Worm (Caenorhabditis elegans): ENCODE measurements around the gene Y54F10AR.2.

The Y54F10AR.2 gene

DNA sequence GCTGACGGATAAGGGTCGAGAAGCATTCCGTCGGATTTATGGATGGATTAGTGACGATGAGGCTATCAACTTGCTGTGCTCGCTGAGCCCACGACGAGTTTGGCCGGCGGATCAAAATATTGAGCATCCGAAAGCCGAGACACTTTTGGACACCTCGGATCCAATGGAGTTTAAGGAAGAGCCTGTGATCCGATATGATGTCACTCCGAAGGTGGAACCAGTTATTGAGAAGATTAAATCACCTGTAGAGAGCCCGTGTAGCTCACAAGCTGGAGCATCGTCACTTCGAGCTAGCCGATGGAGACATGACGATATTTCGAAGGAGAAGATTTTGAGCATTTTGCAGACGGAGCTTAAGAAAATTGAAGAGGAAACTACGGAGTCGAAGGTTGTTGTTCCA is 30.8 kb downstream of the Y54F10AR.2 start:
- TF ChIP-seq nfyb-1 (GFP tag; IDR thresholded peaks at IDR 0.05) (no peak), Y53F4B.3 (GFP tag; IDR thresholded peaks at IDR 0.05) (no peak), rcor-1 (GFP tag; IDR thresholded peaks at IDR 0.05) (no peak), nfya-2 (GFP tag; IDR thresholded peaks at IDR 0.05) (no peak), lin-40 (tag; optimal IDR thresholded peaks at IDR 0.05) (no peak), K11D2.4 (GFP tag; IDR thresholded peaks at IDR 0.05) (no peak), F10E7.11 (tag; optimal IDR thresholded peaks at IDR 0.05) (no peak), snpc-1.3 (tag; optimal IDR thresholded peaks at IDR 0.05; ENCODE audit: insufficient read depth) (no peak), snpc-3.4 (tag; optimal IDR thresholded peaks at IDR 0.05) (no peak), aptf-2 (GFP tag; conservative IDR thresholded peaks at IDR 0.05) (no peak), attf-6 (GFP tag; IDR thresholded peaks at IDR 0.05) (no peak), Y95B8A.8 (GFP tag; IDR thresholded peaks at IDR 0.05) (no peak), B0019.2 (GFP tag; conservative IDR thresholded peaks at IDR 0.05) (no peak), chd-7 (tag; optimal IDR thresholded peaks at IDR 0.05) (no peak)

DNA sequence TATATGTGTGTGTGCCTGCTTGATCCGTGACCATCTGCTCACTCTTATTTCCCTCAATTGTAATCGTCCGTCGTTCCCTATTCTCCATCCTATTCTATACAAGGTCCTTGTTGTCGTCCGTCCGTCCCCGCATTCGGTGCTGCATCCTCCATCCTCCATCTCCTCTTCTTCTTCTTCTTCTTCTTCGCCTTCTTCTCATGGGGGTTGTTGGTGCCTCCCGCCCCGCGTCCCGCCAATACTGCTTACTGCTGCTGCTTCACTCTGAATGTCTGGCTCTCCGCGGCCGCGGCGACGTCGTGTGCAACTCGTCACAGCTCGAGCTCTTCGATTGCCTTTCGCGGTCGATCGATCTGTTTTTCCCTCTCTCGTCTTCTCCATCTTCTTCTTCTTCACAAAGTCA is 36.2 kb downstream of the Y54F10AR.2 start:
- peak; percentile 64; the same call in 1 of the 2 replicates for TF ChIP-seq egrh-3 (GFP tag; IDR thresholded peaks at IDR 0.05)
- peak; percentile 92 for TF ChIP-seq madf-10 (tag; optimal IDR thresholded peaks at IDR 0.05)
- TF ChIP-seq unc-62 (GFP tag; optimal IDR thresholded peaks at IDR 0.05), result no peak
- TF ChIP-seq F10E7.11 (tag; optimal IDR thresholded peaks at IDR 0.05), result no peak
- TF ChIP-seq zfh-2 (GFP tag; conservative IDR thresholded peaks at IDR 0.05), result peak; percentile 94
- TF ChIP-seq tlf-1 (GFP tag; optimal IDR thresholded peaks at IDR 0.05), result no peak
- TF ChIP-seq ztf-26 (tag; optimal IDR thresholded peaks at IDR 0.05), result no peak
- TF ChIP-seq K12H6.12 (tag; optimal IDR thresholded peaks at IDR 0.05), result peak; percentile 71
- no peak for TF ChIP-seq cebp-1 (GFP tag; IDR thresholded peaks at IDR 0.05)
- TF ChIP-seq cebp-1 (tag; optimal IDR thresholded peaks at IDR 0.05), result peak; percentile 48
- peak; percentile 25; the same call in 1 of the 2 replicates for TF ChIP-seq hmg-1.2 (GFP tag; IDR thresholded peaks at IDR 0.05)
- no peak for TF ChIP-seq B0336.3 (GFP tag; IDR thresholded peaks at IDR 0.05)
- TF ChIP-seq egl-18 (GFP tag; IDR thresholded peaks at IDR 0.05), result 0 out of 2 replicates have a peak, but pooled peaks have one; percentile 18

DNA sequence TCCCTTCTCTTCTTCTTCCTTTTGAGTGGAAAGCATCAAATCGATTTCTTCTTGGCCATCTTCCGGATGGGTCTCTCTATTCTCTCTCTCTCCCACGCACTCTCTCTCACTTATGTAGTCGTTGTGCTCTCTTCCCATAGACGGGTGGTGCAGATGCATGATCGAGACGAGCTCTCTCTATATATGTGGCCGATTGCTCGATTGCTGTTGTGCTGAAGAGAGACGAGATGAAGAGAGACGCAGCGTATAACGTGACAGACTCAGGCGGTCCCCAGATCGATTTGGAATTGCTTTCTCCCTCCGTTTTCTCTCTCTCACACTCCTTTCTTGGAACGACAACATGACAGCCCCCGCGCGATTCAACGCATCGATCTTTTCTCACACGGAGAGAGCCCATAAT is 38.6 kb downstream of the Y54F10AR.2 start:
- TF ChIP-seq F10E7.11 (tag; optimal IDR thresholded peaks at IDR 0.05) (no peak), Y79H2A.3 (GFP tag; conservative IDR thresholded peaks at IDR 0.05) (no peak), Y67H2A.10 (GFP tag; conservative IDR thresholded peaks at IDR 0.05) (no peak), ztf-18 (tag; optimal IDR thresholded peaks at IDR 0.05) (no peak), die-1 (tag; optimal IDR thresholded peaks at IDR 0.05) (no peak), hmg-1.2 (GFP tag; IDR thresholded peaks at IDR 0.05) (peak; percentile 22; the same call in 1 of the 2 replicates), cebp-1 (GFP tag; IDR thresholded peaks at IDR 0.05) (no peak), cebp-1 (tag; optimal IDR thresholded peaks at IDR 0.05) (peak; percentile 23), egl-44 (GFP tag; IDR thresholded peaks at IDR 0.05) (no peak), ztf-6 (GFP tag; IDR thresholded peaks at IDR 0.05) (no peak), Y53F4B.3 (GFP tag; IDR thresholded peaks at IDR 0.05) (no peak), ceh-91 (GFP tag; IDR thresholded peaks at IDR 0.05) (no peak), lsy-27 (tag; optimal IDR thresholded peaks at IDR 0.05; ENCODE audit: borderline replicate concordance, insufficient read depth) (no peak), snpc-1.1 (tag; optimal IDR thresholded peaks at IDR 0.05; ENCODE audit: insufficient read depth) (no peak), sdz-38 (tag; optimal IDR thresholded peaks at IDR 0.05) (no peak), nfyb-1 (GFP tag; IDR thresholded peaks at IDR 0.05) (0 out of 2 replicates have a peak, but pooled peaks have one; percentile 38), ceh-27 (GFP tag; optimal IDR thresholded peaks at IDR 0.05) (peak; percentile 4), zfh-2 (GFP tag; conservative IDR thresholded peaks at IDR 0.05) (peak; percentile 71), lin-54 (GFP tag; optimal IDR thresholded peaks at IDR 0.05) (no peak), madf-8 (GFP tag; conservative IDR thresholded peaks at IDR 0.05) (no peak), lin-35 (GFP tag; optimal IDR thresholded peaks at IDR 0.05) (peak in 1 of 3 experiments; percentile 9), K12H6.12 (tag; optimal IDR thresholded peaks at IDR 0.05) (peak; percentile 13), lin-40 (tag; optimal IDR thresholded peaks at IDR 0.05) (peak; percentile 32), atf-7 (tag; optimal IDR thresholded peaks at IDR 0.05) (no peak), madf-10 (tag; optimal IDR thresholded peaks at IDR 0.05) (peak; percentile 37), nfya-2 (GFP tag; IDR thresholded peaks at IDR 0.05) (no peak)
